Worm (Caenorhabditis elegans) whole organism, L4/young adult: ENCODE measurements around the gene T04F8.7.

Experiments used
- W03F9.2 ChIP-seq: fragments of 150-350 bp; optimal IDR thresholded peaks from 2 replicates; lab custom pipeline; 2014; ENCODE audit warnings: missing biosample characterization, missing genetic modification characterization
- dao-5 ChIP-seq: sonication (generic microtip); optimal IDR thresholded peaks from 2 replicates; lab custom pipeline; 2016; ENCODE audit warnings: missing genotype, missing genetic modification characterization, moderate library complexity, missing compliant biosample characterization
- him-1 ChIP-seq: sonication (generic microtip); optimal IDR thresholded peaks from 2 replicates; lab custom pipeline; 2016; ENCODE audit warnings: missing genotype, missing genetic modification reagents, missing genetic modification characterization, missing compliant biosample characterization

DNA sequence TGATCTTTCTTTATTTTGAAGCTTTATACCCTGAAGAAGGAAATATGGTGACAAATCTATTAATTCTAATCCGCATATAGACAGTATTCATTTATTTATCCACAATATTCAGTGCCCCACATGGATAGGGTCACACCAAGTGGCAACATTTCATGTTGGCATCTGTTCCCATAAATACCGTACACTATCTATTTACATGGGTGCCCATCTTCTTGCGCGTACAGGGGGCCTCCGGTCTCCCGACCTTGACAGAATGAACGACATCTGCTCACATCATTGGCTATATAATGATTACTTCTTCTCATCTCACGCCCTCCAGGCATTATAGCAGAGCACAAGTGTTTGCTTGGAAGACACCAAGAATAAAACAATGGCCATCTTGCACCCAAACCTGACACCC is 5.2 kb downstream of the T04F8.7 start:
- TF ChIP-seq dao-5 (tag; lab: Kevin White, UChicago) (no peak), W03F9.2 (no peak), him-1 (tag; lab: Kevin White, UChicago) (no peak)
